Fruit fly (Drosophila melanogaster) whole organism, embryonic: Measurements from ENCODE around the gene CG5262.

Source experiments
- Awh ChIP-seq: fragments of 200-800 bp; sonication (Bioruptor generic); IDR thresholded peaks from 2 replicates; pipeline ENCODE4, ENCODE4 v1.3.6; 2022; ENCODE audit warnings: missing biosample characterization, missing genetic modification characterization
- CG10654 ChIP-seq: fragments of 200-800 bp; sonication (Bioruptor generic); optimal IDR thresholded peaks from 2 replicates; lab custom pipeline; 2016; ENCODE audit warnings: missing biosample characterization, missing genetic modification characterization
- CG11504 ChIP-seq: fragments of 200-800 bp; sonication (Bioruptor generic); optimal IDR thresholded peaks from 3 replicates; lab custom pipeline; 2019; ENCODE audit warnings: missing biosample characterization, mild to moderate bottlenecking, missing genetic modification characterization, moderate library complexity
- CG1233 ChIP-seq: fragments of 200-800 bp; sonication (Bioruptor generic); optimal IDR thresholded peaks from 4 replicates; lab custom pipeline; 2018; ENCODE audit warnings: missing biosample characterization, mild to moderate bottlenecking, missing genetic modification characterization
- CG12391 ChIP-seq: fragments of 200-800 bp; sonication (Bioruptor generic); optimal IDR thresholded peaks from 3 replicates; lab custom pipeline; 2018; ENCODE audit warnings: missing biosample characterization, mild to moderate bottlenecking, missing genetic modification characterization, moderate library complexity
- CG14667 ChIP-seq: fragments of 200-800 bp; sonication (Bioruptor generic); IDR thresholded peaks from 2 replicates; pipeline ENCODE4 v1.3.6; 2022; ENCODE audit warnings: missing biosample characterization, missing genetic modification characterization
- CG14965 ChIP-seq: fragments of 200-800 bp; sonication (Bioruptor generic); optimal IDR thresholded peaks from 2 replicates; lab custom pipeline; 2016; ENCODE audit warnings: missing biosample characterization, missing genetic modification characterization, borderline replicate concordance
- CG18011 ChIP-seq: fragments of 200-800 bp; sonication (Bioruptor generic); optimal IDR thresholded peaks from 2 replicates; lab custom pipeline; 2017; ENCODE audit warnings: missing biosample characterization, missing genetic modification characterization, mild to moderate bottlenecking, moderate library complexity, missing genotype
- CG32772 ChIP-seq: fragments of 200-800 bp; sonication (Bioruptor generic); IDR thresholded peaks from 2 replicates; pipeline ENCODE4 v1.3.6; 2022; ENCODE audit warnings: missing biosample characterization, missing genetic modification characterization
- CG4282 ChIP-seq: fragments of 200-800 bp; sonication (Bioruptor generic); optimal IDR thresholded peaks from 2 replicates; lab custom pipeline; 2016; ENCODE audit warnings: missing biosample characterization, missing genetic modification characterization
- CG4617 ChIP-seq: fragments of 200-800 bp; sonication (Bioruptor generic); optimal IDR thresholded peaks from 3 replicates; lab custom pipeline; 2016; ENCODE audit warnings: missing biosample characterization, missing genetic modification characterization, borderline replicate concordance
- CG8281 ChIP-seq: fragments of 200-800 bp; sonication (Bioruptor generic); optimal IDR thresholded peaks from 2 replicates; lab custom pipeline; 2018; ENCODE audit warnings: missing biosample characterization, mild to moderate bottlenecking, missing genetic modification characterization, moderate library complexity
- Dip2 ChIP-seq: fragments of 200-800 bp; sonication (Bioruptor generic); IDR thresholded peaks from 2 replicates; pipeline ENCODE4 v1.3.6; 2022; ENCODE audit warnings: missing biosample characterization, missing genetic modification characterization
- Dll ChIP-seq: fragments of 200-800 bp; sonication (Bioruptor generic); IDR thresholded peaks from 4 replicates; pipeline ENCODE4 v1.3.6; 2022; ENCODE audit warnings: missing biosample characterization, missing genetic modification characterization; ENCODE audit not compliant: partially characterized antibody
- Dp ChIP-seq: fragments of 200-800 bp; sonication (Bioruptor generic); optimal IDR thresholded peaks from 2 replicates; lab custom pipeline; 2018; ENCODE audit warnings: missing biosample characterization, mild to moderate bottlenecking, missing genetic modification characterization, moderate library complexity
- ERR ChIP-seq: fragments of 200-800 bp; sonication (Bioruptor generic); optimal IDR thresholded peaks from 2 replicates; lab custom pipeline; 2016; ENCODE audit warnings: missing biosample characterization, missing genetic modification characterization
- Fer3 ChIP-seq: fragments of 200-800 bp; sonication (Bioruptor generic); optimal IDR thresholded peaks from 2 replicates; lab custom pipeline; 2018; ENCODE audit warnings: missing biosample characterization, mild to moderate bottlenecking, missing genetic modification characterization, moderate library complexity
- HmgZ ChIP-seq: fragments of 200-800 bp; sonication (Bioruptor generic); optimal IDR thresholded peaks from 2 replicates; lab custom pipeline; 2018; ENCODE audit warnings: missing biosample characterization, mild to moderate bottlenecking, missing genetic modification characterization
- Hr51 ChIP-seq, 2 experiments: fragments of 200-800 bp; sonication (Bioruptor generic); optimal IDR thresholded peaks; 2 replicates in 1 of 2; 3 replicates in 1 of 2; lab custom pipeline; 2016 to 2018; ENCODE audit warnings: missing biosample characterization in 2 of 2, missing genetic modification characterization in 2 of 2, mild to moderate bottlenecking in 1 of 2, moderate library complexity in 1 of 2
- Jarid2 ChIP-seq: fragments of 200-800 bp; sonication (Bioruptor generic); optimal IDR thresholded peaks from 3 replicates; lab custom pipeline; 2017; ENCODE audit warnings: mild to moderate bottlenecking, missing biosample characterization, missing genetic modification reagents, missing genetic modification characterization
- Mrtf ChIP-seq: fragments of 200-800 bp; sonication (Bioruptor generic); IDR thresholded peaks from 3 replicates; pipeline ENCODE4 v1.3.6; 2022; ENCODE audit warnings: missing biosample characterization, missing genetic modification characterization
- NFAT ChIP-seq: fragments of 200-800 bp; sonication (Bioruptor generic); IDR thresholded peaks from 2 replicates; pipeline ENCODE4 v1.3.6; 2022; ENCODE audit warnings: missing biosample characterization, missing genetic modification characterization
- NK7.1 ChIP-seq: fragments of 200-800 bp; sonication (Bioruptor generic); optimal IDR thresholded peaks from 3 replicates; lab custom pipeline; 2016; ENCODE audit warnings: missing biosample characterization, missing genetic modification characterization
- Neu2 ChIP-seq: fragments of 200-800 bp; sonication (Bioruptor generic); optimal IDR thresholded peaks from 3 replicates; lab custom pipeline; 2016; ENCODE audit warnings: missing biosample characterization, missing genetic modification characterization, borderline replicate concordance
- Six4 ChIP-seq: fragments of 200-800 bp; sonication (Bioruptor generic); optimal IDR thresholded peaks from 2 replicates; lab custom pipeline; 2016; ENCODE audit warnings: missing biosample characterization, missing genetic modification characterization
- Sox100B ChIP-seq: fragments of 200-800 bp; sonication (Bioruptor generic); optimal IDR thresholded peaks from 3 replicates; lab custom pipeline; 2018; ENCODE audit warnings: missing biosample characterization, mild to moderate bottlenecking, missing genetic modification characterization
- ato ChIP-seq: fragments of 200-800 bp; sonication (Bioruptor generic); IDR thresholded peaks from 2 replicates; pipeline ENCODE4 v1.3.6; 2022; ENCODE audit warnings: missing biosample characterization, missing genetic modification characterization; ENCODE audit not compliant: partially characterized antibody
- bigmax ChIP-seq: fragments of 200-800 bp; sonication (Bioruptor generic); optimal IDR thresholded peaks from 2 replicates; lab custom pipeline; 2018; ENCODE audit warnings: missing biosample characterization, mild to moderate bottlenecking, missing genetic modification characterization
- bowl ChIP-seq: fragments of 200-800 bp; sonication (Bioruptor generic); IDR thresholded peaks from 2 replicates; pipeline ENCODE4 v1.3.6; 2022; ENCODE audit warnings: missing biosample characterization, missing genetic modification characterization
- cg ChIP-seq: fragments of 200-800 bp; sonication (Bioruptor generic); optimal IDR thresholded peaks from 3 replicates; lab custom pipeline; 2019; ENCODE audit warnings: missing biosample characterization, mild to moderate bottlenecking, missing genetic modification characterization, moderate library complexity
- crp ChIP-seq, 2 experiments: fragments of 200-800 bp; sonication (Bioruptor generic); optimal IDR thresholded peaks; 2 replicates in 1 of 2; 3 replicates in 1 of 2; lab custom pipeline; 2017; ENCODE audit warnings: missing biosample characterization in 2 of 2, missing genetic modification characterization in 2 of 2, mild to moderate bottlenecking in 1 of 2, moderate library complexity in 1 of 2
- fu2 ChIP-seq: fragments of 200-800 bp; sonication (Bioruptor generic); optimal IDR thresholded peaks from 2 replicates; lab custom pipeline; 2016; ENCODE audit warnings: missing biosample characterization, missing genetic modification characterization
- gce ChIP-seq: fragments of 200-800 bp; sonication (Bioruptor generic); IDR thresholded peaks from 3 replicates; pipeline ENCODE4 v1.3.6; 2022; ENCODE audit warnings: missing biosample characterization, missing genetic modification characterization
- gcm2 ChIP-seq: fragments of 200-800 bp; sonication (Bioruptor generic); optimal IDR thresholded peaks from 2 replicates; lab custom pipeline; 2016; ENCODE audit warnings: missing biosample characterization, missing genetic modification characterization
- grau ChIP-seq: fragments of 200-800 bp; optimal IDR thresholded peaks from 3 replicates; lab custom pipeline; 2019; ENCODE audit warnings: missing biosample characterization, mild to moderate bottlenecking, missing genetic modification characterization, moderate library complexity
- gt ChIP-seq: fragments of 200-800 bp; sonication (Bioruptor generic); IDR thresholded peaks from 2 replicates; pipeline ENCODE4 v1.3.6; 2022; ENCODE audit warnings: missing biosample characterization, missing genetic modification characterization
- jumu ChIP-seq: fragments of 200-800 bp; sonication (Bioruptor generic); optimal IDR thresholded peaks from 3 replicates; lab custom pipeline; 2016; ENCODE audit warnings: missing biosample characterization, missing genetic modification characterization
- kay ChIP-seq: fragments of 200-800 bp; sonication (Bioruptor generic); optimal IDR thresholded peaks from 2 replicates; lab custom pipeline; 2016; ENCODE audit warnings: missing biosample characterization, missing genetic modification characterization
- lilli ChIP-seq: fragments of 200-800 bp; sonication (Bioruptor generic); optimal IDR thresholded peaks from 3 replicates; lab custom pipeline; 2016; ENCODE audit warnings: missing biosample characterization, missing genetic modification characterization
- lmd ChIP-seq: fragments of 200-800 bp; sonication (Bioruptor generic); IDR thresholded peaks from 2 replicates; pipeline ENCODE4 v1.3.6; 2022; ENCODE audit warnings: missing biosample characterization, missing genetic modification characterization
- lola ChIP-seq, 3 experiments: fragments of >200 bp in 2 of 3; fragments of 200-800 bp in 1 of 3; sonication (Bioruptor generic) in 1 of 3; optimal IDR thresholded peaks; 2 replicates each; lab custom pipeline; 2017 to 2019; ENCODE audit warnings: missing biosample characterization in 3 of 3, missing genetic modification characterization in 3 of 3, mild to moderate bottlenecking in 1 of 3, moderate library complexity in 1 of 3
- nerfin-1 ChIP-seq: fragments of 200-800 bp; sonication (Bioruptor generic); optimal IDR thresholded peaks from 3 replicates; lab custom pipeline; 2019; ENCODE audit warnings: missing biosample characterization, mild to moderate bottlenecking, missing genetic modification characterization, moderate library complexity
- onecut ChIP-seq: fragments of 200-800 bp; sonication (Bioruptor generic); IDR thresholded peaks from 2 replicates; pipeline ENCODE4 v1.3.6; 2022; ENCODE audit warnings: missing biosample characterization, missing genetic modification characterization
- pan ChIP-seq, 4 experiments: fragments of >200 bp in 3 of 4; fragments of 200-800 bp in 1 of 4; sonication (Bioruptor generic) in 1 of 4; optimal IDR thresholded peaks in 3 of 4; IDR thresholded peaks in 1 of 4; 2 replicates each; pipeline versions ENCODE4 v1.3.6 to Lab custom; 2017 to 2022; ENCODE audit warnings: missing biosample characterization in 2 of 4, missing genetic modification characterization in 2 of 4, mixed read lengths in 1 of 4
- sc ChIP-seq, 3 experiments: fragments of >200 bp in 2 of 3; fragments of 200-800 bp in 1 of 3; sonication (Bioruptor generic) in 1 of 3; optimal IDR thresholded peaks; 2 replicates in 2 of 3; 3 replicates in 1 of 3; lab custom pipeline; 2017; ENCODE audit warnings: mild to moderate bottlenecking in 1 of 3, missing biosample characterization in 1 of 3, missing genetic modification characterization in 1 of 3, missing genetic modification reagents in 1 of 3
- slp2 ChIP-seq: fragments of 200-800 bp; sonication (Bioruptor generic); optimal IDR thresholded peaks from 2 replicates; lab custom pipeline; 2016; ENCODE audit warnings: missing biosample characterization, missing genetic modification characterization
- sr ChIP-seq: fragments of 200-800 bp; sonication (Bioruptor generic); IDR thresholded peaks from 3 replicates; pipeline ENCODE4 v1.3.6; 2022; ENCODE audit warnings: missing biosample characterization, missing genetic modification characterization
- twi ChIP-seq: fragments of 200-800 bp; optimal IDR thresholded peaks from 2 replicates; lab custom pipeline; 2019; ENCODE audit warnings: missing biosample characterization, mild to moderate bottlenecking, missing genetic modification characterization, moderate library complexity
- unc-4 ChIP-seq: fragments of 200-800 bp; sonication (Bioruptor generic); IDR thresholded peaks from 2 replicates; pipeline ENCODE4 v1.3.6; 2022; ENCODE audit warnings: missing biosample characterization, missing genetic modification characterization; ENCODE audit not compliant: partially characterized antibody

The CG5262 gene

dm6 chr3L:20393357-20393756 lies 36.9 kb downstream of the CG5262 start, which contains the start of gene CG33969 (continued):
- TF ChIP-seq gce (GFP tag; lab: Robert Waterston, UW), result no peak
- no peak for TF ChIP-seq CG14965 (GFP tag; lab: Kevin White, UChicago)
- no peak for TF ChIP-seq fu2 (GFP tag; lab: Kevin White, UChicago)
- no peak for TF ChIP-seq lilli
- TF ChIP-seq CG4617 (GFP tag; lab: Kevin White, UChicago), result no peak
- no peak for TF ChIP-seq unc-4 (GFP tag; lab: Robert Waterston, UW)
- TF ChIP-seq gcm2 (GFP tag; lab: Kevin White, UChicago), result no peak
- peak; percentile 28 for TF ChIP-seq HmgZ
- TF ChIP-seq sr (GFP tag; lab: Robert Waterston, UW), result no peak
- no peak for TF ChIP-seq CG12391 (tag; lab: Kevin White, UChicago)
- no peak for TF ChIP-seq ERR (GFP tag; lab: Kevin White, UChicago)
- TF ChIP-seq Neu2, result no peak
- peak in 1 of 2 experiments; percentile 35 for TF ChIP-seq crp (GFP tag; optimal IDR thresholded peaks at IDR 0.05; lab: Kevin White, UChicago)
- TF ChIP-seq Jarid2 (GFP tag; lab: Kevin White, UChicago), result no peak
- no peak for TF ChIP-seq bigmax (GFP tag; lab: Kevin White, UChicago)
- TF ChIP-seq NK7.1 (GFP tag; lab: Kevin White, UChicago), result no peak
- no peak for TF ChIP-seq jumu (GFP tag; lab: Kevin White, UChicago)
- TF ChIP-seq bowl, result no peak
- TF ChIP-seq ato (GFP tag; lab: Robert Waterston, UW), result 0 out of 2 replicates have a peak, but pooled peaks have one; percentile 26
- no peak for TF ChIP-seq gt
- TF ChIP-seq CG8281, result no peak
- TF ChIP-seq Hr51 (GFP tag; optimal IDR thresholded peaks at IDR 0.05; lab: Kevin White, UChicago), result no peak
- no peak for TF ChIP-seq cg (GFP tag; lab: Kevin White, UChicago)
- TF ChIP-seq CG10654 (GFP tag; lab: Kevin White, UChicago), result no peak
- no peak for TF ChIP-seq NFAT (GFP tag; lab: Robert Waterston, UW)
- TF ChIP-seq Awh (GFP tag; lab: Robert Waterston, UW), result no peak
- TF ChIP-seq onecut (GFP tag; lab: Robert Waterston, UW), result peak; percentile 92
- TF ChIP-seq CG11504 (tag; lab: Kevin White, UChicago), result peak; percentile 29
- no peak for TF ChIP-seq sc (optimal IDR thresholded peaks at IDR 0.05; lab: Kevin White, UChicago)
- TF ChIP-seq sc (GFP tag; optimal IDR thresholded peaks at IDR 0.05; lab: Kevin White, UChicago), result no peak
- no peak for TF ChIP-seq nerfin-1
- TF ChIP-seq CG14667 (GFP tag; lab: Robert Waterston, UW), result no peak
- TF ChIP-seq Sox100B (GFP tag; lab: Kevin White, UChicago), result no peak
- peak; percentile 44 for TF ChIP-seq Dp (GFP tag; lab: Kevin White, UChicago)
- TF ChIP-seq CG32772 (GFP tag; lab: Robert Waterston, UW), result no peak
- no peak for TF ChIP-seq lola (GFP tag; optimal IDR thresholded peaks at IDR 0.05; lab: Kevin White, UChicago)
- no peak for TF ChIP-seq Six4 (GFP tag; lab: Kevin White, UChicago)
- TF ChIP-seq twi, result no peak
- no peak for TF ChIP-seq Mrtf (GFP tag; lab: Robert Waterston, UW)
- TF ChIP-seq pan (optimal IDR thresholded peaks at IDR 0.05; lab: Kevin White, UChicago), result no peak
- TF ChIP-seq pan (GFP tag; optimal IDR thresholded peaks at IDR 0.05 in 1 of 2, IDR thresholded peaks at IDR 0.05 in 1 of 2), result no peak
- no peak for TF ChIP-seq kay
- TF ChIP-seq CG4282 (GFP tag; lab: Kevin White, UChicago), result no peak
- no peak for TF ChIP-seq Fer3 (tag; lab: Kevin White, UChicago)
- no peak for TF ChIP-seq grau (tag; lab: Kevin White, UChicago)
- TF ChIP-seq CG18011 (GFP tag; lab: Kevin White, UChicago), result no peak
- no peak for TF ChIP-seq slp2 (GFP tag; lab: Kevin White, UChicago)
- TF ChIP-seq Dll (GFP tag; lab: Robert Waterston, UW), result peak; percentile 39; the same call in 1 of the 4 replicates
- TF ChIP-seq Dip2 (GFP tag; lab: Robert Waterston, UW), result no peak
- no peak for TF ChIP-seq CG1233 (GFP tag; lab: Kevin White, UChicago)
- TF ChIP-seq lmd (GFP tag; lab: Robert Waterston, UW), result no peak
